Worm (Caenorhabditis elegans) whole organism, L2 larva: ENCODE results near the gene arx-3.

ENCODE experiments used
- C34F6.9 ChIP-seq: fragments of 150-350 bp; optimal IDR thresholded peaks from 2 replicates; lab custom pipeline; 2014; ENCODE audit warnings: missing biosample characterization, missing genetic modification characterization
- F13H6.1 ChIP-seq: sonication (generic microtip); optimal IDR thresholded peaks from 2 replicates; lab custom pipeline; 2016; ENCODE audit warnings: missing genetic modification characterization, missing compliant biosample characterization
- R02D3.7 ChIP-seq: fragments of 150-350 bp; optimal IDR thresholded peaks from 2 replicates; lab custom pipeline; 2014; ENCODE audit warnings: missing biosample characterization, missing genetic modification characterization
- Y55F3AM.14 ChIP-seq: fragments of 200-800 bp; sonication (Bioruptor generic); optimal IDR thresholded peaks from 2 replicates; lab custom pipeline; 2018; ENCODE audit warnings: mild to moderate bottlenecking, missing genetic modification characterization, missing compliant biosample characterization
- ZK546.5 ChIP-seq: sonication (generic microtip); optimal IDR thresholded peaks from 2 replicates; lab custom pipeline; 2017; ENCODE audit warnings: missing biosample characterization, missing genetic modification characterization
- alr-1 ChIP-seq: fragments of 150-350 bp; optimal IDR thresholded peaks from 2 replicates; lab custom pipeline; 2014; ENCODE audit warnings: missing biosample characterization, missing genetic modification characterization
- blmp-1 ChIP-seq: sonication (generic microtip); optimal IDR thresholded peaks from 2 replicates; lab custom pipeline; 2017; ENCODE audit warnings: missing genetic modification characterization, mild to moderate bottlenecking, missing compliant biosample characterization, antibody characterized with exemption, moderate library complexity; ENCODE audit not compliant: insufficient read depth
- ceh-16 ChIP-seq: fragments of 150-350 bp; optimal IDR thresholded peaks from 2 replicates; lab custom pipeline; 2014; ENCODE audit warnings: missing biosample characterization, missing genetic modification characterization
- crh-2 ChIP-seq: sonication (generic microtip); optimal IDR thresholded peaks from 2 replicates; lab custom pipeline; 2017; ENCODE audit warnings: missing biosample characterization, missing genetic modification characterization
- dmd-4 ChIP-seq: sonication (generic microtip); optimal IDR thresholded peaks from 2 replicates; lab custom pipeline; 2017; ENCODE audit warnings: missing biosample characterization, missing genetic modification characterization
- egl-27 ChIP-seq: sonication (generic microtip); optimal IDR thresholded peaks from 3 replicates; lab custom pipeline; 2017; ENCODE audit warnings: missing biosample characterization, missing genetic modification reagents, missing genetic modification characterization
- elt-1 ChIP-seq: fragments of 150-350 bp; optimal IDR thresholded peaks from 2 replicates; lab custom pipeline; 2014; ENCODE audit warnings: missing biosample characterization, missing genetic modification characterization
- elt-3 ChIP-seq: sonication (generic microtip); optimal IDR thresholded peaks from 2 replicates; lab custom pipeline; 2017; ENCODE audit warnings: missing biosample characterization, missing genetic modification characterization
- fos-1 ChIP-seq: fragments of 150-350 bp; optimal IDR thresholded peaks from 2 replicates; lab custom pipeline; 2014; ENCODE audit warnings: missing biosample characterization, missing genetic modification characterization
- gmeb-1 ChIP-seq: fragments of 150-350 bp; optimal IDR thresholded peaks from 2 replicates; lab custom pipeline; 2014; ENCODE audit warnings: missing biosample characterization, missing genetic modification characterization
- lin-13 ChIP-seq: fragments of 150-350 bp; optimal IDR thresholded peaks from 2 replicates; lab custom pipeline; 2014; ENCODE audit warnings: missing biosample characterization, missing genetic modification reagents, missing genetic modification characterization
- lin-39 ChIP-seq: fragments of 150-350 bp; optimal IDR thresholded peaks from 2 replicates; lab custom pipeline; 2014; ENCODE audit warnings: missing biosample characterization, missing genetic modification reagents, missing genetic modification characterization
- lsy-2 ChIP-seq, 2 experiments: fragments of 150-350 bp in 1 of 2; sonication (generic microtip) in 1 of 2; optimal IDR thresholded peaks; 2 replicates each; lab custom pipeline; 2014 to 2017; ENCODE audit warnings: missing biosample characterization in 2 of 2, missing genetic modification characterization in 2 of 2
- mab-5 ChIP-seq: fragments of 150-350 bp; optimal IDR thresholded peaks from 2 replicates; lab custom pipeline; 2014; ENCODE audit warnings: missing biosample characterization, missing genetic modification characterization
- mbf-1 ChIP-seq: sonication (generic microtip); optimal IDR thresholded peaks from 2 replicates; lab custom pipeline; 2017; ENCODE audit warnings: missing biosample characterization, missing genetic modification characterization
- mdl-1 ChIP-seq, 2 experiments: fragments of 150-350 bp in 1 of 2; sonication (generic microtip) in 1 of 2; optimal IDR thresholded peaks; 2 replicates each; lab custom pipeline; 2017; ENCODE audit warnings: missing biosample characterization in 2 of 2, missing genetic modification characterization in 2 of 2
- nhr-10 ChIP-seq: sonication (generic microtip); optimal IDR thresholded peaks from 2 replicates; lab custom pipeline; 2017; ENCODE audit warnings: missing biosample characterization, missing genetic modification characterization
- nhr-129 ChIP-seq: fragments of 150-350 bp; optimal IDR thresholded peaks from 2 replicates; lab custom pipeline; 2014; ENCODE audit warnings: missing biosample characterization, missing genetic modification characterization
- nhr-237 ChIP-seq: fragments of 150-350 bp; optimal IDR thresholded peaks from 2 replicates; lab custom pipeline; 2014; ENCODE audit warnings: missing biosample characterization, missing genetic modification characterization
- nhr-25 ChIP-seq: fragments of 150-350 bp; sonication (generic microtip); optimal IDR thresholded peaks from 3 replicates; lab custom pipeline; 2014; ENCODE audit warnings: missing biosample characterization, missing genetic modification characterization
- nhr-6 ChIP-seq: fragments of 150-350 bp; optimal IDR thresholded peaks from 2 replicates; lab custom pipeline; 2014; ENCODE audit warnings: missing biosample characterization, missing genetic modification characterization
- nhr-77 ChIP-seq: fragments of 150-350 bp; optimal IDR thresholded peaks from 2 replicates; lab custom pipeline; 2014; ENCODE audit warnings: missing biosample characterization, missing genetic modification characterization
- peb-1 ChIP-seq: fragments of 150-350 bp; optimal IDR thresholded peaks from 2 replicates; lab custom pipeline; 2014; ENCODE audit warnings: missing biosample characterization, missing genetic modification characterization
- sem-4 ChIP-seq: fragments of 150-350 bp; optimal IDR thresholded peaks from 2 replicates; lab custom pipeline; 2014; ENCODE audit warnings: missing biosample characterization, missing genetic modification reagents, missing genetic modification characterization
- skn-1 ChIP-seq: sonication (generic microtip); optimal IDR thresholded peaks from 2 replicates; lab custom pipeline; 2017; ENCODE audit warnings: missing biosample characterization, missing genetic modification characterization
- sma-3 ChIP-seq: sonication (generic microtip); optimal IDR thresholded peaks from 2 replicates; lab custom pipeline; 2016; ENCODE audit warnings: missing genetic modification reagents, missing genetic modification characterization, missing compliant biosample characterization
- unc-39 ChIP-seq: fragments of 150-350 bp; optimal IDR thresholded peaks from 2 replicates; lab custom pipeline; 2014; ENCODE audit warnings: missing biosample characterization, missing genetic modification characterization
- unc-55 ChIP-seq: fragments of 150-350 bp; sonication (generic microtip); optimal IDR thresholded peaks from 3 replicates; lab custom pipeline; 2014; ENCODE audit warnings: missing biosample characterization, missing genetic modification reagents, missing genetic modification characterization
- unc-62 ChIP-seq: fragments of 150-350 bp; optimal IDR thresholded peaks from 2 replicates; lab custom pipeline; 2014; ENCODE audit warnings: missing biosample characterization, missing genetic modification reagents, missing genetic modification characterization
- ztf-11 ChIP-seq: sonication (generic microtip); optimal IDR thresholded peaks from 2 replicates; lab custom pipeline; 2017; ENCODE audit warnings: missing biosample characterization, missing genetic modification characterization

The arx-3 gene

ce11 chrIII:12058429-12058828, at the start of gene arx-3:
Gene arx-3, minus strand, starts transcription at chrIII:12058458.
- TF ChIP-seq lsy-2 (tag; optimal IDR thresholded peaks at IDR 0.05; lab: Kevin White, UChicago) (peak; percentile 53 to 57), ceh-16 (tag; lab: Kevin White, UChicago) (no peak), C34F6.9 (tag; lab: Kevin White, UChicago) (peak; percentile 52), crh-2 (peak; percentile 30), unc-55 (GFP tag; lab: Kevin White, UChicago) (peak; percentile 58), sem-4 (tag; lab: Kevin White, UChicago) (peak; percentile 35), mab-5 (peak; percentile 31), lin-13 (GFP tag; lab: Kevin White, UChicago) (peak; percentile 10), nhr-25 (tag; lab: Kevin White, UChicago) (peak; percentile 41), fos-1 (tag; lab: Kevin White, UChicago) (peak; percentile 13), lin-39 (tag; lab: Kevin White, UChicago) (no peak), skn-1 (tag; lab: Kevin White, UChicago) (no peak), gmeb-1 (tag; lab: Kevin White, UChicago) (peak; percentile 42)
- TF ChIP-seq, all 48 proteins: peak for 10

ce11 chrIII:12107441-12107840, 49.2 kb upstream of the arx-3 start, which contains the start of the genes cest-12 and lonp-2:
Gene cest-12, minus strand, starts transcription at chrIII:12107541.
Gene lonp-2, plus strand, starts transcription at chrIII:12107774.
- no peak for TF ChIP-seq mab-5
- no peak for TF ChIP-seq dmd-4
- peak; percentile 10 for TF ChIP-seq fos-1 (tag; lab: Kevin White, UChicago)
- no peak for TF ChIP-seq nhr-237

DNA sequence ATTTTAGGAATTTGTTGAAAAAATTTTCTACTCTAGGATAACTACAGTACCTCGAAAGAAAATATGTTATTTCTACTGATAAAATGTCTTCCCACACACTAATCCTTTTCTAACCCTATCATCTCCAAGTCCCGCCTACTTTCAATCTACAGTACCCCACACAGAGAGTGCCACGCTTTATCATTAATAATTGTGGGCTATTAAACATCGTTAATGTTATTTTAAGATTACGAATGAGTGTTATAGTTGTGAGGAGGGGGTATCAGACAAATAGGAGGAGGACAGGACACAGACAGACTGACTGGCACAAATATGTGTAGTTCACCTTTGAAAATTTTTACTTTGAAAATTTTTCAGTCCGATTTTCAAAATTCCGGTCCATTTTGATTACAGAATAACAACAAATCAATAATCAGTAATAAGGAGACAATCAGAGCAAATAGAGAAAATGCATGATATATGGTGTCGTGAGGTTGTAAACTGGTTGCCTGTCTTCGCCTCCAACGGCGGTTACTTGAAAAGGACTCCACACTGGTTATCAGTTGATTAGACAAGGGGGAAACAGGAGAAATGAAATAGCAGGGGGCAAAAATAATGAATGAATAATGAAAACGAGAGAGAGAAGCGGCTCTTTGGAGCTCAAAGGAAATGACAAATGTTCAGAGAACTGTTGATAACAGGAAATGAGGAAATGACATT, 36.0 kb upstream of the arx-3 start:
- no peak for TF ChIP-seq sem-4 (tag; lab: Kevin White, UChicago)
- no peak for TF ChIP-seq unc-39 (tag; lab: Kevin White, UChicago)
- TF ChIP-seq mbf-1 = no peak
- TF ChIP-seq nhr-129 = no peak
- TF ChIP-seq ZK546.5 (tag; lab: Kevin White, UChicago) = no peak
- no peak for TF ChIP-seq nhr-25 (tag; lab: Kevin White, UChicago)
- peak in 1 of 2 experiments; percentile 20 for TF ChIP-seq lsy-2 (tag; optimal IDR thresholded peaks at IDR 0.05; lab: Kevin White, UChicago)
- TF ChIP-seq fos-1 (tag; lab: Kevin White, UChicago) = peak; percentile 36
- no peak for TF ChIP-seq ztf-11
- TF ChIP-seq unc-62 = no peak
- TF ChIP-seq, all 48 proteins: peak for 2

DNA sequence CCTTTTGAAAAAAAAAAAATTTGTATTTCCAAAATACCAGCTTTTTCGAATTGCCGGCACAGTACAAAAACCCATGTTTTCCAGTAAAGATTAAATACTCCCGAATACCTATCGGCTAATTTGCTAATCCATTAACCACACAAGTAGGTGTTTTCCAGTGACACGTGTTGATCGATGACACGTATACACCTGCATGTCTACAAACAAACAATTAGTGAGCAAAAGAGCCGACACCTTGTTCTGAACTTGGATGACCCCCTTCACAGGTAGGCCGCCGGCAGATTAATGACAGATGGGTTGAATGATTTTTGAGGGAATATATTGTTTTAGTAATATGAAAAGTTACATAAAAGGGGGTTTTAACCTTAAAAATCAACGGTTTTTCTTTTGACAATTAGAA, 34.3 kb upstream of the arx-3 start:
- TF ChIP-seq ceh-16 (tag; lab: Kevin White, UChicago) (no peak), lin-39 (tag; lab: Kevin White, UChicago) (no peak), sma-3 (GFP tag; lab: Kevin White, UChicago) (no peak), peb-1 (tag; lab: Kevin White, UChicago) (no peak), Y55F3AM.14 (GFP tag; lab: Kevin White, UChicago) (no peak), elt-3 (tag; lab: Kevin White, UChicago) (no peak), unc-55 (GFP tag; lab: Kevin White, UChicago) (no peak), ZK546.5 (tag; lab: Kevin White, UChicago) (no peak), ztf-11 (no peak), lin-13 (GFP tag; lab: Kevin White, UChicago) (no peak), mbf-1 (no peak), nhr-77 (tag; lab: Kevin White, UChicago) (no peak), egl-27 (no peak), skn-1 (tag; lab: Kevin White, UChicago) (no peak), F13H6.1 (tag; lab: Kevin White, UChicago) (no peak), nhr-6 (no peak), mdl-1 (tag; optimal IDR thresholded peaks at IDR 0.05; lab: Kevin White, UChicago) (no peak), alr-1 (tag; lab: Kevin White, UChicago) (no peak)

ce11 chrIII:12087564-12087963, 29.3 kb upstream of the arx-3 start:
- TF ChIP-seq lin-39 (tag; lab: Kevin White, UChicago) = no peak
- TF ChIP-seq nhr-10 (tag; lab: Kevin White, UChicago) = no peak
- TF ChIP-seq sma-3 (GFP tag; lab: Kevin White, UChicago) = no peak
- TF ChIP-seq peb-1 (tag; lab: Kevin White, UChicago) = no peak
- no peak for TF ChIP-seq blmp-1
- no peak for TF ChIP-seq nhr-25 (tag; lab: Kevin White, UChicago)
- TF ChIP-seq skn-1 (tag; lab: Kevin White, UChicago) = no peak
- no peak for TF ChIP-seq R02D3.7
- no peak for TF ChIP-seq elt-1
- TF ChIP-seq F13H6.1 (tag; lab: Kevin White, UChicago) = no peak
- TF ChIP-seq egl-27 = no peak
